Worm (Caenorhabditis elegans) whole organism, L1 larva: ENCODE results near the gene spe-49.

Experiments
- C16A3.4 ChIP-seq: fragments of 150-350 bp; optimal IDR thresholded peaks from 2 replicates; lab custom pipeline; 2014; ENCODE audit warnings: missing biosample characterization, missing genetic modification characterization
- F16B12.6 ChIP-seq: fragments of 150-350 bp; optimal IDR thresholded peaks from 2 replicates; lab custom pipeline; 2014; ENCODE audit warnings: missing biosample characterization, missing genetic modification characterization
- aly-2 ChIP-seq: fragments of 150-350 bp; optimal IDR thresholded peaks from 2 replicates; lab custom pipeline; 2014; ENCODE audit warnings: missing biosample characterization, missing genetic modification characterization
- ama-1 ChIP-seq: fragments of 150-350 bp; optimal IDR thresholded peaks from 2 replicates; lab custom pipeline; 2014
- blmp-1 ChIP-seq: fragments of 150-350 bp; optimal IDR thresholded peaks from 2 replicates; lab custom pipeline; 2014; ENCODE audit warnings: missing biosample characterization, missing genetic modification characterization
- ceh-88 ChIP-seq: fragments of 200-800 bp; sonication (Bioruptor generic); IDR thresholded peaks from 2 replicates; pipeline ENCODE4 v1.3.6; 2022; ENCODE audit warnings: missing genetic modification characterization, missing compliant biosample characterization
- dpl-1 ChIP-seq, 3 experiments: fragments of 150-350 bp in 2 of 3; sonication (generic microtip) in 1 of 3; optimal IDR thresholded peaks; 2 replicates each; lab custom pipeline; 2014 to 2017; ENCODE audit warnings: missing biosample characterization in 3 of 3, missing genetic modification characterization in 3 of 3, missing genetic modification reagents in 3 of 3
- dsc-1 ChIP-seq: sonication (generic microtip); optimal IDR thresholded peaks from 2 replicates; lab custom pipeline; 2016; ENCODE audit warnings: mild to moderate bottlenecking, missing genetic modification characterization, missing compliant biosample characterization
- efl-1 ChIP-seq, 4 experiments: fragments of 150-350 bp; optimal IDR thresholded peaks in 3 of 4; peaks in 1 of 4; 1 replicate in 1 of 4; 2 replicates in 3 of 4; lab custom pipeline; 2014; ENCODE audit warnings: missing biosample characterization in 2 of 4, missing genetic modification characterization in 2 of 4, missing genetic modification reagents in 2 of 4
- efl-3 ChIP-seq: fragments of 200-800 bp; sonication (Bioruptor generic); optimal IDR thresholded peaks from 2 replicates; lab custom pipeline; 2018; ENCODE audit warnings: mild to moderate bottlenecking, missing genetic modification characterization, missing compliant biosample characterization
- egl-13 ChIP-seq: sonication (generic microtip); optimal IDR thresholded peaks from 2 replicates; lab custom pipeline; 2016; ENCODE audit warnings: missing genotype, missing genetic modification reagents, missing genetic modification characterization, missing compliant biosample characterization
- egl-27 ChIP-seq, 2 experiments: fragments of 150-350 bp in 1 of 2; sonication (generic microtip); optimal IDR thresholded peaks; 3 replicates each; lab custom pipeline; 2017 to 2018; ENCODE audit warnings: missing biosample characterization in 2 of 2, missing genetic modification characterization in 2 of 2, missing genetic modification reagents in 2 of 2
- elt-3 ChIP-seq, 6 experiments: fragments of 150-350 bp in 1 of 6; sonication (generic microtip); optimal IDR thresholded peaks; 2 replicates each; lab custom pipeline; 2017 to 2018; ENCODE audit warnings: missing biosample characterization in 6 of 6, missing genetic modification characterization in 6 of 6, inconsistent platforms in 1 of 6
- ets-5 ChIP-seq: fragments of 200-800 bp; sonication (Bioruptor generic); IDR thresholded peaks from 2 replicates; pipeline ENCODE4 v1.3.6; 2022; ENCODE audit warnings: missing genetic modification characterization, missing compliant biosample characterization
- fkh-10 ChIP-seq: sonication (generic microtip); optimal IDR thresholded peaks from 2 replicates; lab custom pipeline; 2017; ENCODE audit warnings: missing biosample characterization, missing genetic modification reagents, missing genetic modification characterization
- fkh-4 ChIP-seq: sonication (generic microtip); optimal IDR thresholded peaks from 2 replicates; lab custom pipeline; 2016; ENCODE audit warnings: missing compliant biosample characterization, missing genetic modification characterization, borderline replicate concordance
- grh-1 ChIP-seq: fragments of 200-800 bp; sonication (Bioruptor generic); IDR thresholded peaks from 2 replicates; pipeline ENCODE4 v1.3.6; 2022; ENCODE audit warnings: missing genetic modification reagents, missing genetic modification characterization, missing compliant biosample characterization
- hlh-17 ChIP-seq: fragments of 200-800 bp; sonication (Bioruptor generic); optimal IDR thresholded peaks from 2 replicates; lab custom pipeline; 2018; ENCODE audit warnings: missing genetic modification characterization, mild to moderate bottlenecking, missing compliant biosample characterization, moderate library complexity, borderline replicate concordance
- irx-1 ChIP-seq: sonication (generic microtip); optimal IDR thresholded peaks from 2 replicates; lab custom pipeline; 2016; ENCODE audit warnings: missing genetic modification characterization, missing compliant biosample characterization
- jun-1 ChIP-seq: fragments of 150-350 bp; optimal IDR thresholded peaks from 2 replicates; lab custom pipeline; 2014; ENCODE audit warnings: missing biosample characterization, missing genetic modification reagents, missing genetic modification characterization
- lin-13 ChIP-seq: fragments of 150-350 bp; optimal IDR thresholded peaks from 2 replicates; lab custom pipeline; 2014; ENCODE audit warnings: missing biosample characterization, missing genetic modification reagents, missing genetic modification characterization
- lin-14 ChIP-seq: fragments of 200-800 bp; sonication (Bioruptor generic); optimal IDR thresholded peaks from 2 replicates; lab custom pipeline; 2018; ENCODE audit warnings: mild to moderate bottlenecking, missing genetic modification characterization, moderate library complexity, missing compliant biosample characterization
- lin-15B ChIP-seq: fragments of 150-350 bp; sonication (generic microtip); optimal IDR thresholded peaks from 3 replicates; lab custom pipeline; 2014; ENCODE audit warnings: missing biosample characterization, missing genetic modification characterization
- lin-35 ChIP-seq, 2 experiments: fragments of 150-350 bp; optimal IDR thresholded peaks; 2 replicates each; lab custom pipeline; 2014; ENCODE audit warnings: missing biosample characterization in 2 of 2, missing genetic modification characterization in 2 of 2, missing genetic modification reagents in 2 of 2
- lin-39 ChIP-seq: fragments of 150-350 bp; optimal IDR thresholded peaks from 2 replicates; lab custom pipeline; 2014; ENCODE audit warnings: missing biosample characterization, missing genetic modification reagents, missing genetic modification characterization
- lsy-2 ChIP-seq, 2 experiments: fragments of 150-350 bp; optimal IDR thresholded peaks; 2 replicates each; lab custom pipeline; 2014; ENCODE audit warnings: missing biosample characterization in 2 of 2, missing genetic modification characterization in 2 of 2
- mdl-1 ChIP-seq, 2 experiments: fragments of 150-350 bp; optimal IDR thresholded peaks; 2 replicates each; lab custom pipeline; 2014 to 2017; ENCODE audit warnings: missing biosample characterization in 2 of 2, missing genetic modification characterization in 2 of 2, inconsistent platforms in 1 of 2
- mef-2 ChIP-seq: fragments of 150-350 bp; optimal IDR thresholded peaks from 2 replicates; lab custom pipeline; 2014; ENCODE audit warnings: missing biosample characterization, missing genetic modification characterization
- nhr-11 ChIP-seq: fragments of 150-350 bp; optimal IDR thresholded peaks from 2 replicates; lab custom pipeline; 2014; ENCODE audit warnings: missing biosample characterization, missing genetic modification characterization
- nhr-19 ChIP-seq: fragments of 200-800 bp; sonication (Bioruptor generic); conservative IDR thresholded peaks from 2 replicates; pipeline ENCODE4 v1.3.6; 2022; ENCODE audit warnings: missing genetic modification characterization, missing compliant biosample characterization
- nhr-20 ChIP-seq: sonication (generic microtip); optimal IDR thresholded peaks from 2 replicates; lab custom pipeline; 2016; ENCODE audit warnings: mild to moderate bottlenecking, missing genetic modification characterization, missing compliant biosample characterization
- nhr-47 ChIP-seq: sonication (generic microtip); optimal IDR thresholded peaks from 2 replicates; lab custom pipeline; 2016; ENCODE audit warnings: mild to moderate bottlenecking, missing genetic modification characterization, moderate library complexity, missing compliant biosample characterization
- nhr-71 ChIP-seq: sonication (generic microtip); optimal IDR thresholded peaks from 2 replicates; lab custom pipeline; 2016; ENCODE audit warnings: mild to moderate bottlenecking, missing genetic modification characterization, moderate library complexity, missing compliant biosample characterization
- nhr-76 ChIP-seq: sonication (generic microtip); optimal IDR thresholded peaks from 2 replicates; lab custom pipeline; 2017; ENCODE audit warnings: missing biosample characterization, missing genetic modification characterization
- nhr-77 ChIP-seq: fragments of 150-350 bp; optimal IDR thresholded peaks from 2 replicates; lab custom pipeline; 2014; ENCODE audit warnings: missing biosample characterization, missing genetic modification characterization
- nhr-84 ChIP-seq: sonication (generic microtip); optimal IDR thresholded peaks from 2 replicates; lab custom pipeline; 2017; ENCODE audit warnings: missing biosample characterization, missing genetic modification characterization
- nhr-85 ChIP-seq: sonication (generic microtip); peaks from one replicate; lab custom pipeline; 2016; ENCODE audit warnings: missing genetic modification characterization, inconsistent platforms, missing compliant biosample characterization
- nhr-90 ChIP-seq: sonication (generic microtip); optimal IDR thresholded peaks from 2 replicates; lab custom pipeline; 2016; ENCODE audit warnings: mild to moderate bottlenecking, missing genetic modification characterization, missing compliant biosample characterization; ENCODE audit not compliant: poor library complexity
- pag-3 ChIP-seq: sonication (generic microtip); optimal IDR thresholded peaks from 2 replicates; lab custom pipeline; 2017; ENCODE audit warnings: missing genetic modification characterization, mild to moderate bottlenecking, missing compliant biosample characterization, antibody characterized with exemption, borderline replicate concordance; ENCODE audit not compliant: insufficient read depth
- snu-23 ChIP-seq: sonication (generic microtip); optimal IDR thresholded peaks from 2 replicates; lab custom pipeline; 2016; ENCODE audit warnings: missing genetic modification characterization, missing compliant biosample characterization
- unc-30 ChIP-seq: sonication (generic microtip); optimal IDR thresholded peaks from 2 replicates; lab custom pipeline; 2017; ENCODE audit warnings: missing biosample characterization, missing genetic modification characterization
- unc-86 ChIP-seq: sonication (generic microtip); optimal IDR thresholded peaks from 2 replicates; lab custom pipeline; 2016; ENCODE audit warnings: missing genetic modification characterization, missing compliant biosample characterization
- unc-98 ChIP-seq: fragments of 200-800 bp; sonication (Bioruptor generic); IDR thresholded peaks from 2 replicates; pipeline ENCODE4 v1.3.6; 2022; ENCODE audit warnings: missing genetic modification characterization, missing compliant biosample characterization
- vab-15 ChIP-seq: sonication (generic microtip); optimal IDR thresholded peaks from 2 replicates; lab custom pipeline; 2017; ENCODE audit warnings: missing genotype, mild to moderate bottlenecking, missing genetic modification characterization, missing compliant biosample characterization
- xbp-1 ChIP-seq: sonication (generic microtip); optimal IDR thresholded peaks from 2 replicates; lab custom pipeline; 2016; ENCODE audit warnings: missing genetic modification characterization, missing compliant biosample characterization
- zag-1 ChIP-seq: fragments of 150-350 bp; optimal IDR thresholded peaks from 2 replicates; lab custom pipeline; 2014; ENCODE audit warnings: missing biosample characterization, missing genetic modification characterization
- ztf-11 ChIP-seq, 2 experiments: sonication (generic microtip); optimal IDR thresholded peaks; 2 replicates each; lab custom pipeline; 2016 to 2017; ENCODE audit warnings: missing genetic modification characterization in 2 of 2, missing biosample characterization in 1 of 2, missing compliant biosample characterization in 1 of 2

Gene spe-49

DNA sequence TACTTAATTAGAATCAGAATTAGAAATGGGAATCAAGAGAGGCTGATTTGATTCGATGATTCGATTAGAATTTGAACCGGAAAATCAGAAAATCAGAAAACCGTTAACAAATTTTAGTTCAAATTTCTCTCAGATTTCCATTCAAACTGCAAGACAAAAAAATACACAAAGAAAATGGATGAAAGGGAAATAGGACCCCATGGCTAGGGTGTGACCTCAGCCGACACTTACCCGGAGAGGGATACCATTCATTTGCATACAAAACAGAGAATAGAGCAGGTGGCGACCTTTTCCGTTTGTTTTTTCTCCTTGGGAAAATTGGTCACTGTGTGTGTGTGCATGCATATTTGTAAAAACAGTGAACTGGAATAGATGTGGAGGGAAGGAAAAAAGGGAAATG is 47.2 kb upstream of the spe-49 start:
- no peak for TF ChIP-seq ztf-11 (tag; optimal IDR thresholded peaks at IDR 0.05; lab: Kevin White, UChicago)
- TF ChIP-seq lin-14 (GFP tag; lab: Kevin White, UChicago), result peak; percentile 3
- TF ChIP-seq zag-1 (tag; lab: Kevin White, UChicago), result no peak
- TF ChIP-seq nhr-85 (tag; lab: Kevin White, UChicago), result peak; percentile 72
- peak; percentile 47 for TF ChIP-seq blmp-1 (tag; lab: Kevin White, UChicago)

DNA sequence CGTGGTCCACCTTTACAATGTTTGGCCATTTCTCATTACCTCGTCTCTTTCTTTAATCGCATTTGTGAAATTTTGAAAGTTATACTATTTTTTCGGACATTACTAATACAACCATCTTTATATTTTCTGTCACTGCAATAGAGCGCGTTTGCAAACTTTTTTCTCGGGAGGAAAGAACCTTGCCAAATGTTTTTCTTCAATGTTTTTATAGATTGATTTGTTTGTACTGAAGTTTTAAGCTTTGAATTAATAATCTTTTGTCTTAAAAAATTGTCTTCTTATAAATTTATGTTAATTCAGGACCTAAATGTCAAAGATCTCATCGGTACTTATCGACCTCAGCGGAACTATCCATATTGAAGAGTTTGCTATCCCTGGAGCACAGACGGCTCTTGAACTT is 46.3 kb upstream of the spe-49 start, which contains the start of gene K08B12.3:
TSS of gene K08B12.3 (plus strand) at position 301 of the 400 bp plus-strand sequence.
- TF ChIP-seq nhr-85 (tag; lab: Kevin White, UChicago) (no peak), snu-23 (peak; percentile 23), C16A3.4 (tag; lab: Kevin White, UChicago) (peak; percentile 3), lin-35 (GFP tag; optimal IDR thresholded peaks at IDR 0.05; lab: Kevin White, UChicago) (peak in 1 of 2 experiments; percentile 26), irx-1 (no peak), lin-14 (GFP tag; lab: Kevin White, UChicago) (no peak), nhr-71 (tag; lab: Kevin White, UChicago) (no peak), mef-2 (tag; lab: Kevin White, UChicago) (no peak), dsc-1 (no peak), hlh-17 (GFP tag; lab: Kevin White, UChicago) (no peak), egl-27 (tag; optimal IDR thresholded peaks at IDR 0.05; lab: Kevin White, UChicago) (no peak), nhr-84 (no peak), lsy-2 (tag; optimal IDR thresholded peaks at IDR 0.05; lab: Kevin White, UChicago) (peak in 1 of 2 experiments; percentile 11), blmp-1 (tag; lab: Kevin White, UChicago) (peak; percentile 19), ets-5 (GFP tag; lab: Robert Waterston, UW) (no peak), lin-39 (tag; lab: Kevin White, UChicago) (no peak), dpl-1 (GFP tag; optimal IDR thresholded peaks at IDR 0.05; lab: Kevin White, UChicago) (peak in 1 of 3 experiments; percentile 13)
- TF ChIP-seq, all 84 proteins: peak for 6

ce11 chrV:6238347-6238746 is 42.8 kb upstream of the spe-49 start:
- TF ChIP-seq fkh-4 (no peak), ztf-11 (tag; optimal IDR thresholded peaks at IDR 0.05; lab: Kevin White, UChicago) (no peak), efl-1 (optimal IDR thresholded peaks at IDR 0.05; lab: Kevin White, UChicago) (no peak), efl-1 (GFP tag; optimal IDR thresholded peaks at IDR 0.05 in 1 of 2; lab: Kevin White, UChicago) (no peak), ama-1 (lab: Kevin White, UChicago) (no peak), irx-1 (no peak), nhr-84 (no peak), grh-1 (GFP tag; lab: Robert Waterston, UW) (0 out of 2 replicates have a peak, but pooled peaks have one; percentile 23), unc-86 (tag; lab: Kevin White, UChicago) (no peak), C16A3.4 (tag; lab: Kevin White, UChicago) (peak; percentile 11), aly-2 (tag; lab: Kevin White, UChicago) (no peak), lin-15B (tag; lab: Kevin White, UChicago) (no peak), vab-15 (tag; lab: Kevin White, UChicago) (no peak), nhr-76 (tag; lab: Kevin White, UChicago) (no peak), lin-13 (GFP tag; lab: Kevin White, UChicago) (no peak), efl-3 (GFP tag; lab: Kevin White, UChicago) (no peak), nhr-47 (tag; lab: Kevin White, UChicago) (peak; percentile 3), nhr-11 (tag; lab: Kevin White, UChicago) (no peak), elt-3 (tag; optimal IDR thresholded peaks at IDR 0.05; lab: Kevin White, UChicago) (peak in 4 of 6 experiments; percentile 40 to 79 (median 62)), egl-27 (tag; optimal IDR thresholded peaks at IDR 0.05; lab: Kevin White, UChicago) (no peak), fkh-10 (GFP tag; lab: Kevin White, UChicago) (no peak), unc-98 (GFP tag; lab: Robert Waterston, UW) (no peak), nhr-20 (peak; percentile 73), nhr-19 (GFP tag; lab: Robert Waterston, UW) (peak; percentile 16; the same call in 1 of the 2 replicates), nhr-71 (tag; lab: Kevin White, UChicago) (peak; percentile 53), nhr-77 (tag; lab: Kevin White, UChicago) (no peak), pag-3 (no peak), mef-2 (tag; lab: Kevin White, UChicago) (no peak), egl-13 (tag; lab: Kevin White, UChicago) (no peak), nhr-85 (tag; lab: Kevin White, UChicago) (peak; percentile 91), F16B12.6 (no peak), unc-30 (no peak), ceh-88 (no peak), nhr-90 (tag; lab: Kevin White, UChicago) (no peak), jun-1 (tag; lab: Kevin White, UChicago) (no peak), mdl-1 (tag; optimal IDR thresholded peaks at IDR 0.05; lab: Kevin White, UChicago) (peak in 1 of 2 experiments; percentile 30), xbp-1 (tag; lab: Kevin White, UChicago) (no peak)
